Fruit fly (Drosophila melanogaster): ENCODE data around the gene Prosbeta2.

Gene Prosbeta2

dm6 chr3L:14971893-14972624 lies 27.7 kb upstream of the Prosbeta2 start:
- no peak for TF ChIP-seq CG17801 (GFP tag; optimal IDR thresholded peaks at IDR 0.05; ENCODE audit: partially characterized antibody)

- no peak for TF ChIP-seq CG17801 (GFP tag; optimal IDR thresholded peaks at IDR 0.05; ENCODE audit: partially characterized antibody)
These were observed 27.0 kb upstream of the Prosbeta2 start, which contains the start of gene Brd for dm6 chr3L:14972625-14973250. Gene Brd (plus strand): TSS chr3L:14972667.

DNA sequence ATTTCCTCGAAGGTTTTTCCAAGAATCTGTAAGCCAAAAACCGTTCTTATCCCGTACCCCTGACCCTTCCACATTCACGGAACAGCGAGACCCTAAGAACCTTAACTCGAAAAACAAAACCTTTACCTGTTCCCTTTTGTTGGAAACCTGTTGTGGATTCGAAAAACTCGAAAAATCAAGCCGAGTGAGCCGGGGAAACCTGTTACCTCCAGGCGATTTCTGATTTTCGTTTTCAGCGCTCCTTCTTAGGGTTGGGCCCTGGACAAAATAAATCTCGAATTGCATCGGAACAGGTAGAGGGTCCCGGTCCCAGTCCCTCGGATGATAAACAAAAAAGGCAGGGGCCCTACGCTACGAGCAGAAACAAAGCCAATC lies 26.5 kb upstream of the Prosbeta2 start:
- TF ChIP-seq CG17801 (GFP tag; optimal IDR thresholded peaks at IDR 0.05; ENCODE audit: partially characterized antibody), result no peak

DNA sequence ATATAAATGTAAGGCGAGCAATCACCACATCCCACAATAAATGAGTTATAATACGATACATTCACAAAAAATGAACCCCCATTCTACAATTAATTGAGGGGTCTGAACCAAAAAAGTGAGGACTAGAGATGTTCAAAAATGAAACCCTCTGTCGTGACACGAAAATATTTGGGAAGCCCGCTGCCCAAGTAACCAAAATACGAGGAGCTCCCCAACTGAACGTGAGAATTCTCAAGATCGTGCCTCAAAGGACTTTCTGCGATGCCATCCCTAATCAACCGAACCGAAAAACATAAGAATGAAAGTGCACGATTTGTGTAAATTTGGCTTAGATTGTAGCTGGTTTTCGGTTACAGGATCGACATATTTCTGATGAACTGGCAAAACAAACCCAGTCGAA lies 25.2 kb upstream of the Prosbeta2 start, which contains the start of gene Ocho:
Gene Ocho (plus strand): TSS at position 336 of the 400 bp plus-strand sequence.
- no peak for TF ChIP-seq CG17801 (GFP tag; optimal IDR thresholded peaks at IDR 0.05; ENCODE audit: partially characterized antibody)

- TF ChIP-seq CG17801 (GFP tag; optimal IDR thresholded peaks at IDR 0.05; ENCODE audit: partially characterized antibody), result no peak
These were observed 24.8 kb upstream of the Prosbeta2 start for dm6 chr3L:14974952-14975351.

dm6 chr3L:14976026-14976425 lies 23.7 kb upstream of the Prosbeta2 start:
- TF ChIP-seq CG17801 (GFP tag; optimal IDR thresholded peaks at IDR 0.05; ENCODE audit: partially characterized antibody), result no peak

DNA sequence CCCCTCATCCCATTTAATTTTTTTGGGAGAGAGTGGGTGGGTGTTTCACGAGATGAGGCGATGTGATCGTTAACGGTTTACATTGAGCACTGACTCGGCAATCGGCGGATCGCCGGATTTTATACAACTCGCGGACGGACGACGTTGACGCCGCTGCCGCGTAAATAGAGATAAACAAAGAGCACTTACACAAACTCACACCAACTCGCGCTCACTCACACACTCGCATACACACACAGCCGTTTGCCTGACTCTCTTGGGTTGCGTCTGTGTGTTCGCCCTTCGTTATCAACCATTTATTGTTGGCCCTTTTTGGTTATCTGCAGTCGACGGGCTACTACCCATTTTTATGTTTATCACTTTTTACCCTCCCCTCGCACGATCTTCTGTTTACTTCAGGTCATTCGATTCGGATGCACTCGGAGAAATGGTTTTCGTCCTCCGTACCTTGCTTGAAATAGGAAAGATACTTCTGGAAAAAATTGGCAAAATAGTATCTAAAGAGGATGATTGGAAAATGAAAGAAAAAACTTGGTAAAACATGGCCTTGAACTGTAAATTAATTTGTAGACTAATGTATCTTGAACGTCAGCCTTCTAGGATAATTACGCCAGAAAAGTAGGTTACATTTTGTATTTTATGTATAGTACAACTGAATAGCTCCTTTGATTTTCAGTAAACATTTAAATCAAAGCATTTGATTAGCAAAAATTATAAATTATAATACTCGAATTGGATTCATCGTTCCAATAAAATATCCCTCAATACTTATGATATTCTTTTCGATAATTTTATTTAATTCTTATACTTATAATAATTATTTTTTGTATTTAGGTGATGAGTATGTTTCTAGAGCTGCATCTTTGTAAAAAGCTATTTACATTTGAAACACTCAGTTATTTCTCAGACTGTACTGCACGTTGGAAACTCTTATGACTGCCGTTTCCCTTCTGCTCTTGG lies 21.9 kb upstream of the Prosbeta2 start:
- no peak for TF ChIP-seq CG17801 (GFP tag; optimal IDR thresholded peaks at IDR 0.05; ENCODE audit: partially characterized antibody)

DNA sequence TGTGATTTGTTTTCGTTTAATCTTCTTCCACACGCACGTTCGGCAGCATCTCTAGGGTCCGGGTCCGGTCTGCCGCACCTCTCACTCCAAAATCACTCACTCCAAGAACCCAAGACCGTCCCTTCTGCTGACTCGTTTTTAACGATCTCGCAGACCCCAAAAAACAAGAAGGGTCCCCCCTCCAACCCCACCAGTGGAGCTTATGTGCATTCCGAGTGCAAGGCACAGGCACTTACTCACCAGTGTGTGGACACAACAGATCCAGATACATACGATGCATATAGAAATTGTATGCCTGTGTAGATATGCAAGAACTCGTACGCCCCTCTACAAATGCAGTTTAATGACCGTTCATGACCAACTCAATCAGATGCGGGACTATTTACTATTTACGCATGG lies 21.3 kb upstream of the Prosbeta2 start:
- TF ChIP-seq CG17801 (GFP tag; optimal IDR thresholded peaks at IDR 0.05; ENCODE audit: partially characterized antibody), result no peak

DNA sequence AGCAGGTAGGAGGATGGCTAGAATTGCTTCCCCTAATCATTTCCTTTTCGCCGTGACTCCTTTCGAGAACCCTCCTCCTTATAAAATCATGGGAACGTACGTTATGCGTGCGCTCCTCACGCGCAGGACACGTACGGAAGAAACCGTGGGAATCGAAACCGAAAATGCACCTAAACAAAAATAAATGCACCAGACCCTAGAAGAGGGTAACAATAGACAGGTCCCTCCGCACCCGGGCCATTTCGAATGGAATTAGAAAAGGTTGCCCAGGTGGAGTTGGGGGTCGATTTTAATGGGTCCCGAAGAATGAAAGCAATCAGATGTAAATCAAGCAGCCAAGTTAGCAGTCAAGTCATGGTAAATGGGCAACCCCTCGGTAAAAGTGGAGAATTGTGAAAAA lies 20.4 kb upstream of the Prosbeta2 start, which contains the start of gene CG3349:
Gene CG3349 (plus strand): TSS at position 289 of the 400 bp plus-strand sequence.
- no peak for TF ChIP-seq CG17801 (GFP tag; optimal IDR thresholded peaks at IDR 0.05; ENCODE audit: partially characterized antibody)

DNA sequence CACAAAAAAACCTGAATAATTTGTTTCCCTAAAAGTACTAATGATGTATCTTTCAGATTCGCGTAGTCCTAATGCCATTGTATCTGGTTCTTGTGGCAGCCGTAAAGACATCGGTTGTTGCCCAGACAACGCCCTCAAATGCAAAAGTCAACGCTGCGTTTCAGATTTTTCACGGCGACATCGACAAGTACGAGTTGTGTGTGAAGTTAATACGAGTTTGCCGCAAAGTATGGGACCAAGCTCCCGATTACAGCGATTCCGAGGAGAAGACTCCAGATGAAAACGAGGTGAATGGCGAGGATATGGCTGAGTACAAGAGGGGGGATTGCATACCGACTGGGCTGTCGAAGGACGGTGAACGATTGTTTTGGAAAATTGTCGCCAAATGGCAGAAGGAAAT lies 19.7 kb upstream of the Prosbeta2 start:
- no peak for TF ChIP-seq CG17801 (GFP tag; optimal IDR thresholded peaks at IDR 0.05; ENCODE audit: partially characterized antibody)

DNA sequence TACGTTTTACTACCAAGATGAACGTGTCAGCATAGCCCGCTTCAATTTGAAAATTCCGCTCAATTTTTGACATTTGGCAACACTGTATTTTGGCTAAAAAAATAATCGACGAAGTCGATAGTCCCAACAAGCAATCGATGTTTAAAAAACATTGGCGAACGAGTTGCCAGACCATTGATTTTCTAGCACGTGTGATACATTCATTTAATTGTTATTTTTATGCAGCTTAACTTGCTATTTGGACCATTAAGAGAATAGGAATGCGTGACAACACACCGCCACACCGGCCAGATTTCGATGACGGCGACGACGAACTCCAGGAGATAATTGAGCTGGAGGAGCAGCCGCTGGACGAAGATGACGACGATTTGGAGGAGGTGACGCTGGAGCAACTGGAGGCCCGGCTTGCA lies 17.1 kb upstream of the Prosbeta2 start, which contains the start of gene CG5114:
Gene CG5114 (plus strand): TSS at position 161 of the 410 bp plus-strand sequence.
- peak; percentile 29 for TF ChIP-seq CG17801 (GFP tag; optimal IDR thresholded peaks at IDR 0.05; ENCODE audit: partially characterized antibody)

dm6 chr3L:14984521-14985150 lies 15.1 kb upstream of the Prosbeta2 start, which contains the start of gene mnd:
Gene mnd (plus strand): TSS chr3L:14985100.
- no peak for TF ChIP-seq CG17801 (GFP tag; optimal IDR thresholded peaks at IDR 0.05; ENCODE audit: partially characterized antibody)

- TF ChIP-seq CG17801 (GFP tag; optimal IDR thresholded peaks at IDR 0.05; ENCODE audit: partially characterized antibody), result no peak
These were observed 13.3 kb upstream of the Prosbeta2 start for dm6 chr3L:14986340-14986916.

Data from ovary, adult (tissue).